Worm (Caenorhabditis elegans) whole organism, midembryonic: ENCODE results near the gene cdk-4.

Source experiments
- T22C8.4 ChIP-seq: fragments of 200-800 bp; sonication (Bioruptor generic); IDR thresholded peaks from 2 replicates; pipeline ENCODE4 v1.3.6; 2022; ENCODE audit warnings: missing genetic modification characterization, missing compliant biosample characterization
- cog-1 ChIP-seq: sonication (generic microtip); optimal IDR thresholded peaks from 2 replicates; lab custom pipeline; 2016; ENCODE audit warnings: missing genetic modification characterization, missing compliant biosample characterization
- flt-1 ChIP-seq: fragments of 200-800 bp; sonication (Bioruptor generic); IDR thresholded peaks from 2 replicates; pipeline ENCODE4 v1.3.6; 2022; ENCODE audit warnings: missing genetic modification characterization, missing compliant biosample characterization
- klf-2 ChIP-seq: fragments of 200-800 bp; sonication (Bioruptor generic); conservative IDR thresholded peaks from 2 replicates; pipeline ENCODE4 v1.3.6; 2022; ENCODE audit warnings: missing genetic modification reagents, missing genetic modification characterization, missing compliant biosample characterization
- med-1 ChIP-seq: sonication (generic microtip); optimal IDR thresholded peaks from 2 replicates; lab custom pipeline; 2017; ENCODE audit warnings: missing genetic modification characterization, mild to moderate bottlenecking, missing compliant biosample characterization, antibody characterized with exemption, missing genetic modification reagents; ENCODE audit not compliant: insufficient read depth
- ref-1 ChIP-seq: fragments of 200-800 bp; sonication (Bioruptor generic); conservative IDR thresholded peaks from 2 replicates; pipeline ENCODE4 v1.3.6; 2022; ENCODE audit warnings: missing genetic modification reagents, missing genetic modification characterization, missing compliant biosample characterization
- tab-1 ChIP-seq: fragments of 200-800 bp; sonication (Bioruptor generic); IDR thresholded peaks from 2 replicates; pipeline ENCODE4 v1.3.6; 2022; ENCODE audit warnings: missing genetic modification characterization, missing compliant biosample characterization
- ztf-23 ChIP-seq: fragments of 200-800 bp; sonication (Bioruptor generic); IDR thresholded peaks from 2 replicates; pipeline ENCODE4 v1.3.6; 2022; ENCODE audit warnings: missing genetic modification reagents, missing genetic modification characterization, missing compliant biosample characterization
- ztf-29 ChIP-seq: fragments of 200-800 bp; sonication (Bioruptor generic); IDR thresholded peaks from 2 replicates; pipeline ENCODE4 v1.3.6; 2022; ENCODE audit warnings: missing genetic modification reagents, missing genetic modification characterization, missing compliant biosample characterization

Gene cdk-4

ce11 chrX:13469907-13470647, 48.6 kb downstream of the cdk-4 start:
- TF ChIP-seq klf-2 (GFP tag; lab: Robert Waterston, UW), result no peak
- no peak for TF ChIP-seq ref-1 (GFP tag; lab: Robert Waterston, UW)
- no peak for TF ChIP-seq tab-1 (GFP tag; lab: Robert Waterston, UW)
- TF ChIP-seq T22C8.4 (GFP tag; lab: Robert Waterston, UW), result no peak
- no peak for TF ChIP-seq ztf-23 (GFP tag; lab: Robert Waterston, UW)
- no peak for TF ChIP-seq ztf-29 (GFP tag; lab: Robert Waterston, UW)
- TF ChIP-seq med-1 (GFP tag; lab: Kevin White, UChicago), result no peak
- TF ChIP-seq flt-1 (GFP tag; lab: Robert Waterston, UW), result no peak
- TF ChIP-seq cog-1 (tag; lab: Kevin White, UChicago), result no peak

- TF ChIP-seq tab-1 (GFP tag; lab: Robert Waterston, UW) (no peak), med-1 (GFP tag; lab: Kevin White, UChicago) (no peak), klf-2 (GFP tag; lab: Robert Waterston, UW) (no peak), ztf-23 (GFP tag; lab: Robert Waterston, UW) (no peak), ztf-29 (GFP tag; lab: Robert Waterston, UW) (no peak), T22C8.4 (GFP tag; lab: Robert Waterston, UW) (no peak), ref-1 (GFP tag; lab: Robert Waterston, UW) (no peak), cog-1 (tag; lab: Kevin White, UChicago) (no peak), flt-1 (GFP tag; lab: Robert Waterston, UW) (no peak)
Observed at ce11 chrX:13469047-13469633, 49.6 kb downstream of the cdk-4 start, which contains the start of gene col-184. Gene col-184 (plus strand): TSS chrX:13469455.

ce11 chrX:13466926-13467866, 51.5 kb downstream of the cdk-4 start, which contains the start of gene col-183:
Gene col-183 (minus strand): TSS chrX:13467764.
- TF ChIP-seq flt-1 (GFP tag; lab: Robert Waterston, UW) (no peak), klf-2 (GFP tag; lab: Robert Waterston, UW) (no peak), T22C8.4 (GFP tag; lab: Robert Waterston, UW) (no peak), med-1 (GFP tag; lab: Kevin White, UChicago) (no peak), tab-1 (GFP tag; lab: Robert Waterston, UW) (no peak), ref-1 (GFP tag; lab: Robert Waterston, UW) (no peak), ztf-29 (GFP tag; lab: Robert Waterston, UW) (no peak), ztf-23 (GFP tag; lab: Robert Waterston, UW) (no peak), cog-1 (tag; lab: Kevin White, UChicago) (no peak)
